Fruit fly (Drosophila melanogaster) whole organism, pupa: Measurements from ENCODE around the gene Taf9.

Experiments used
- CG10348 ChIP-seq: fragments of 200-800 bp; sonication (Bioruptor generic); IDR thresholded peaks from 2 replicates; pipeline ENCODE4 v1.3.6; 2022; ENCODE audit warnings: missing biosample characterization, missing genetic modification characterization
- CG12605 ChIP-seq: fragments of 200-800 bp; sonication (Bioruptor generic); IDR thresholded peaks from 2 replicates; pipeline ENCODE4 v1.3.6; 2022; ENCODE audit warnings: missing biosample characterization, missing genetic modification characterization
- CG13204 ChIP-seq: fragments of 200-800 bp; sonication (Bioruptor generic); optimal IDR thresholded peaks from 2 replicates; lab custom pipeline; 2018; ENCODE audit warnings: missing biosample characterization, mild to moderate bottlenecking, missing genetic modification characterization, moderate library complexity
- CG14655 ChIP-seq: fragments of 200-800 bp; sonication (Bioruptor generic); optimal IDR thresholded peaks from 3 replicates; lab custom pipeline; 2017; ENCODE audit warnings: mild to moderate bottlenecking, missing biosample characterization, missing genetic modification reagents, missing genetic modification characterization
- CG15710 ChIP-seq: fragments of 200-800 bp; sonication (Bioruptor generic); optimal IDR thresholded peaks from 2 replicates; lab custom pipeline; 2018; ENCODE audit warnings: missing biosample characterization, mild to moderate bottlenecking, missing genetic modification characterization, moderate library complexity
- CG17806 ChIP-seq: fragments of 200-800 bp; sonication (Bioruptor generic); optimal IDR thresholded peaks from 2 replicates; lab custom pipeline; 2018; ENCODE audit warnings: missing biosample characterization, mild to moderate bottlenecking, missing genetic modification characterization, moderate library complexity
- CG32121 ChIP-seq: fragments of 200-800 bp; sonication (Bioruptor generic); IDR thresholded peaks from 2 replicates; pipeline ENCODE4 v1.3.6; 2022; ENCODE audit warnings: missing biosample characterization, missing genetic modification characterization
- CG34367 ChIP-seq: fragments of 200-800 bp; sonication (Bioruptor generic); optimal IDR thresholded peaks from 2 replicates; lab custom pipeline; 2018; ENCODE audit warnings: missing biosample characterization, mild to moderate bottlenecking, missing genetic modification characterization
- CG4496 ChIP-seq: fragments of 200-800 bp; sonication (Bioruptor generic); IDR thresholded peaks from 3 replicates; pipeline ENCODE4 v1.3.6; 2022; ENCODE audit warnings: missing biosample characterization, missing genetic modification characterization
- CG8159 ChIP-seq: fragments of 200-800 bp; sonication (Bioruptor generic); optimal IDR thresholded peaks from 3 replicates; lab custom pipeline; 2018; ENCODE audit warnings: missing biosample characterization, mild to moderate bottlenecking, missing genetic modification characterization, moderate library complexity
- CG8301 ChIP-seq: fragments of 200-800 bp; sonication (Bioruptor generic); optimal IDR thresholded peaks from 2 replicates; lab custom pipeline; 2018; ENCODE audit warnings: missing biosample characterization, mild to moderate bottlenecking, missing genetic modification characterization
- CG9948 ChIP-seq: fragments of 200-800 bp; sonication (Bioruptor generic); optimal IDR thresholded peaks from 2 replicates; lab custom pipeline; 2018; ENCODE audit warnings: missing biosample characterization, mild to moderate bottlenecking, missing genetic modification characterization, moderate library complexity
- D1 ChIP-seq: fragments of 200-800 bp; sonication (Bioruptor generic); optimal IDR thresholded peaks from 2 replicates; lab custom pipeline; 2018; ENCODE audit warnings: missing biosample characterization, mild to moderate bottlenecking, missing genetic modification characterization, moderate library complexity
- EcR ChIP-seq: fragments of 200-800 bp; sonication (Bioruptor generic); optimal IDR thresholded peaks from 3 replicates; lab custom pipeline; 2019; ENCODE audit warnings: missing biosample characterization, missing genetic modification characterization, mild to moderate bottlenecking, moderate library complexity, missing genetic modification reagents
- Ets98B ChIP-seq: fragments of 200-800 bp; sonication (Bioruptor generic); IDR thresholded peaks from 2 replicates; pipeline ENCODE4 v1.3.6; 2022; ENCODE audit warnings: missing biosample characterization, missing genetic modification characterization
- Pif1A ChIP-seq: fragments of 200-800 bp; sonication (Bioruptor generic); optimal IDR thresholded peaks from 3 replicates; lab custom pipeline; 2016; ENCODE audit warnings: missing biosample characterization, missing genetic modification characterization
- Pif1B ChIP-seq: fragments of 200-800 bp; sonication (Bioruptor generic); optimal IDR thresholded peaks from 3 replicates; lab custom pipeline; 2016; ENCODE audit warnings: missing biosample characterization, missing genetic modification characterization
- Snoo ChIP-seq: fragments of 200-800 bp; sonication (Bioruptor generic); optimal IDR thresholded peaks from 3 replicates; lab custom pipeline; 2017; ENCODE audit warnings: missing biosample characterization, mild to moderate bottlenecking, missing genetic modification characterization, inconsistent platforms
- fd96Ca ChIP-seq: fragments of 200-800 bp; sonication (Bioruptor generic); IDR thresholded peaks from 3 replicates; pipeline ENCODE4 v1.3.6; 2022; ENCODE audit warnings: missing biosample characterization, missing genetic modification characterization
- gl ChIP-seq: fragments of 200-800 bp; sonication (Bioruptor generic); optimal IDR thresholded peaks from 2 replicates; lab custom pipeline; 2018; ENCODE audit warnings: missing biosample characterization, mild to moderate bottlenecking, missing genetic modification characterization
- rn ChIP-seq: fragments of 200-800 bp; sonication (Bioruptor generic); IDR thresholded peaks from 2 replicates; pipeline ENCODE4 v1.3.6; 2022; ENCODE audit warnings: missing biosample characterization, missing genetic modification characterization

Gene Taf9

DNA sequence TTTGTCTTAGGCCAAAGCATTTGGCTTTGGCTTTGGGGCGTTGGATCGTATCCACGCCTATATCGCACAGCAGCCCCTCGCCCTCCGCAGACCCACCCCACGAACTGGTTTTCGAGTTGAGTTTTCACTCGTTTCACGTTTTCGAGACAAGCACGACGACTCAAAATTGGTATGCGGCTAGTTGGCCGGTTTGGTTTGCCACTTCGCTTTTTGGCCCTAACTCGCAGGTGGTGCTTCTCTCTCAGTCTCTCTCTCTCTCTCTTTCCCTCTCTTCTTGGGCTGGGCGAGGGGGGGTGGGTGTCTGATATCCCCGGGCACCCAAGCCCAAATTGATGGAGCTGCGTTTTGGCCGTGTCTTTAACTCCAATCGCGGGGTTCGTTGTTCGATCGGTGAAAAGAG is 8.0 kb upstream of the Taf9 start:
- TF ChIP-seq CG4496 (peak; percentile 49; the same call in 2 of the 3 replicates), CG32121 (GFP tag; lab: Robert Waterston, UW) (0 out of 2 replicates have a peak, but pooled peaks have one; percentile 30), Snoo (tag; lab: Kevin White, UChicago) (no peak), EcR (peak; percentile 66), fd96Ca (GFP tag; lab: Robert Waterston, UW) (0 out of 3 replicates have a peak, but pooled peaks have one; percentile 24), gl (tag; lab: Kevin White, UChicago) (no peak), CG12605 (0 out of 2 replicates have a peak, but pooled peaks have one; percentile 7), Ets98B (GFP tag; lab: Robert Waterston, UW) (peak; percentile 26; the same call in 1 of the 2 replicates), CG8159 (tag; lab: Kevin White, UChicago) (no peak), CG8301 (no peak), rn (GFP tag; lab: Robert Waterston, UW) (no peak), CG10348 (GFP tag; lab: Robert Waterston, UW) (no peak), CG15710 (tag; lab: Kevin White, UChicago) (no peak)

DNA sequence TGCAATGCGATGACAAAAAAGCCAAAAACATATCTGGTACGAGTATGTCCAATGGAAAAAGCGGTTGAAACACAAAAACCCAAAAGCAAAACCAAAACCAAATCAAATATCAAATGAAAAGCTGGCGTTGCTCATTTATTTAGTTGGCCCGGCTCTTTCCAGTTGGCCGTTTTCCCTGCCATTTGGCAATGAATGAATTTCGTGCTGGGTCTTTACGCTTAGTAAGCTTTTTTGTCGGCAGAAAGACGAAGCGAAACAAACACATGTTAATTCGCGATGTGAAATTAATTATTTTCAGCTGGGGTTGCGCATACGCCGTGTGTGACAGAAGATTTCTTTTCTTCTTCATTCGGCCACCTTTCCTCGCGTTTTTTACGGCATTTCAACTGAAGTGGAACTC is 7.2 kb upstream of the Taf9 start:
- TF ChIP-seq Pif1B (GFP tag; lab: Kevin White, UChicago) (no peak), CG12605 (no peak), CG9948 (tag; lab: Kevin White, UChicago) (no peak), Ets98B (GFP tag; lab: Robert Waterston, UW) (no peak), CG10348 (GFP tag; lab: Robert Waterston, UW) (no peak), CG8301 (no peak), D1 (tag; lab: Kevin White, UChicago) (no peak), CG34367 (no peak), CG4496 (no peak), gl (tag; lab: Kevin White, UChicago) (no peak), CG15710 (tag; lab: Kevin White, UChicago) (no peak)

- TF ChIP-seq CG32121 (GFP tag; lab: Robert Waterston, UW) (no peak), fd96Ca (GFP tag; lab: Robert Waterston, UW) (no peak), CG15710 (tag; lab: Kevin White, UChicago) (peak; percentile 42), gl (tag; lab: Kevin White, UChicago) (peak; percentile 0), Snoo (tag; lab: Kevin White, UChicago) (no peak), CG8159 (tag; lab: Kevin White, UChicago) (peak; percentile 46), CG8301 (peak; percentile 18), D1 (tag; lab: Kevin White, UChicago) (no peak), CG14655 (GFP tag; lab: Kevin White, UChicago) (no peak), rn (GFP tag; lab: Robert Waterston, UW) (no peak), CG13204 (GFP tag; lab: Kevin White, UChicago) (no peak), CG17806 (tag; lab: Kevin White, UChicago) (peak; percentile 36), CG4496 (no peak), CG34367 (peak; percentile 13), Ets98B (GFP tag; lab: Robert Waterston, UW) (no peak), EcR (no peak), CG9948 (tag; lab: Kevin White, UChicago) (peak; percentile 16)
These were observed 5.5 kb upstream of the Taf9 start for dm6 chrX:17836420-17836932.

DNA sequence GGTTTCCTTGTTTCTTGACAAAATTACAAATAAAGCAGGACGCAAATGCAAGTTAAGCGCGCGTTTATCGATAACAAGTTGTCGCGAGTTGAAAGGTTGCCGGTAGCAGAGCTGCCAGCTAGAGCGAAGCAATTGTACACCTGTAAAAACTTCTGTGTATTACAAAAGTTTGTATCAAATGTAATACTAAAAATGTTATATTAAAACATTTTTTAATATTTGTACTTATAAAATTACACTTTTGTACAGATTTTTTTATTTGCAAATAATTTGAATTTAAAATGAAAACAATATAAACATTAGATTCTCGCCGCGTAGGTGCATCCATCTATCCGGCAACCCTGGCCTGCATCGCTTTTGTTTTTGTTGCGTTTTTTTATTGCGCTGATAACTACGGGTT is 2.7 kb downstream of the Taf9 start, which contains the start of the genes CG8142 and Ucp4A:
Gene CG8142 (minus strand): TSS at position 82 of the 400 bp plus-strand sequence.
Gene Ucp4A (plus strand): TSS at position 327 of the 400 bp plus-strand sequence.
- no peak for TF ChIP-seq CG13204 (GFP tag; lab: Kevin White, UChicago)
- peak; percentile 87 for TF ChIP-seq CG10348 (GFP tag; lab: Robert Waterston, UW)
- no peak for TF ChIP-seq D1 (tag; lab: Kevin White, UChicago)
- peak; percentile 95 for TF ChIP-seq CG32121 (GFP tag; lab: Robert Waterston, UW)
- peak; percentile 85 for TF ChIP-seq Pif1B (GFP tag; lab: Kevin White, UChicago)
- peak; percentile 88 for TF ChIP-seq Snoo (tag; lab: Kevin White, UChicago)
- peak; percentile 97 for TF ChIP-seq CG4496
- TF ChIP-seq CG15710 (tag; lab: Kevin White, UChicago), result peak; percentile 96
- peak; percentile 94 for TF ChIP-seq CG8159 (tag; lab: Kevin White, UChicago)
- peak; percentile 82 for TF ChIP-seq CG34367
- TF ChIP-seq CG8301, result peak; percentile 90
- TF ChIP-seq CG12605, result peak; percentile 94
- TF ChIP-seq rn (GFP tag; lab: Robert Waterston, UW), result peak; percentile 94
- TF ChIP-seq CG17806 (tag; lab: Kevin White, UChicago), result peak; percentile 91
- peak; percentile 91 for TF ChIP-seq Ets98B (GFP tag; lab: Robert Waterston, UW)
- no peak for TF ChIP-seq Pif1A (GFP tag; lab: Kevin White, UChicago)
- peak; percentile 86 for TF ChIP-seq CG9948 (tag; lab: Kevin White, UChicago)
- TF ChIP-seq CG14655 (GFP tag; lab: Kevin White, UChicago), result no peak
- peak; percentile 72 for TF ChIP-seq gl (tag; lab: Kevin White, UChicago)
- TF ChIP-seq fd96Ca (GFP tag; lab: Robert Waterston, UW), result peak; percentile 93
- TF ChIP-seq EcR, result peak; percentile 40

- TF ChIP-seq Snoo (tag; lab: Kevin White, UChicago) (no peak), Pif1A (GFP tag; lab: Kevin White, UChicago) (no peak), CG10348 (GFP tag; lab: Robert Waterston, UW) (no peak), CG15710 (tag; lab: Kevin White, UChicago) (no peak), EcR (no peak), D1 (tag; lab: Kevin White, UChicago) (no peak), fd96Ca (GFP tag; lab: Robert Waterston, UW) (no peak), CG14655 (GFP tag; lab: Kevin White, UChicago) (no peak), gl (tag; lab: Kevin White, UChicago) (no peak), CG32121 (GFP tag; lab: Robert Waterston, UW) (no peak), CG8301 (no peak), CG4496 (no peak), CG12605 (no peak), rn (GFP tag; lab: Robert Waterston, UW) (no peak), Pif1B (GFP tag; lab: Kevin White, UChicago) (no peak), Ets98B (GFP tag; lab: Robert Waterston, UW) (no peak), CG34367 (no peak)
These were observed 3.9 kb downstream of the Taf9 start for dm6 chrX:17845820-17846379.
